Worm (Caenorhabditis elegans) whole organism, young adult: ENCODE results near the gene bath-41.

ENCODE experiments used
- B0019.2 ChIP-seq: fragments of 200-800 bp; sonication (Bioruptor generic); conservative IDR thresholded peaks from 2 replicates; pipeline ENCODE4 v1.3.6; 2022; ENCODE audit warnings: missing genetic modification reagents, missing genetic modification characterization, missing compliant biosample characterization
- B0035.1 ChIP-seq: sonication (generic microtip); optimal IDR thresholded peaks from 2 replicates; lab custom pipeline; 2016; ENCODE audit warnings: missing genetic modification characterization, mild to moderate bottlenecking, missing compliant biosample characterization, missing genotype, missing genetic modification reagents
- C06A6.2 ChIP-seq: fragments of 200-800 bp; sonication (Bioruptor generic); conservative IDR thresholded peaks from 2 replicates; pipeline ENCODE4 v1.3.6; 2022; ENCODE audit warnings: missing genetic modification characterization, missing compliant biosample characterization
- D2030.7 ChIP-seq: fragments of 200-800 bp; sonication (Bioruptor generic); IDR thresholded peaks from 2 replicates; pipeline ENCODE4 v1.3.6; 2022; ENCODE audit warnings: missing genetic modification reagents, missing genetic modification characterization, missing compliant biosample characterization
- F10E7.11 ChIP-seq: sonication (generic microtip); optimal IDR thresholded peaks from 2 replicates; lab custom pipeline; 2017; ENCODE audit warnings: mild to moderate bottlenecking, missing genetic modification characterization, moderate library complexity, missing compliant biosample characterization
- T26A5.8 ChIP-seq: sonication (generic microtip); optimal IDR thresholded peaks from 2 replicates; lab custom pipeline; 2016; ENCODE audit warnings: missing genetic modification characterization, missing compliant biosample characterization
- aptf-3 ChIP-seq: fragments of 200-800 bp; sonication (Bioruptor generic); IDR thresholded peaks from 2 replicates; pipeline ENCODE4 v1.3.6; 2022; ENCODE audit warnings: missing genetic modification characterization, missing compliant biosample characterization
- athp-1 ChIP-seq: sonication (generic microtip); optimal IDR thresholded peaks from 2 replicates; lab custom pipeline; 2017; ENCODE audit warnings: mild to moderate bottlenecking, missing genetic modification characterization, missing compliant biosample characterization
- bed-2 ChIP-seq: fragments of 200-800 bp; sonication (Bioruptor generic); IDR thresholded peaks from 2 replicates; pipeline ENCODE4 v1.3.6; 2022; ENCODE audit warnings: missing genetic modification reagents, missing genetic modification characterization, missing compliant biosample characterization
- cebp-2 ChIP-seq: fragments of 200-800 bp; sonication (Bioruptor generic); IDR thresholded peaks from 2 replicates; pipeline ENCODE4 v1.3.6; 2022; ENCODE audit warnings: missing genetic modification characterization, missing compliant biosample characterization
- ceh-40 ChIP-seq: fragments of 200-800 bp; sonication (Bioruptor generic); IDR thresholded peaks from 2 replicates; pipeline ENCODE4 v1.3.6; 2022; ENCODE audit warnings: missing genetic modification characterization, missing compliant biosample characterization
- chd-7 ChIP-seq: sonication (generic microtip); optimal IDR thresholded peaks from 2 replicates; lab custom pipeline; 2016; ENCODE audit warnings: mild to moderate bottlenecking, missing genetic modification characterization, moderate library complexity, missing compliant biosample characterization
- die-1 ChIP-seq: sonication (generic microtip); optimal IDR thresholded peaks from 2 replicates; lab custom pipeline; 2016; ENCODE audit warnings: missing genotype, mild to moderate bottlenecking, missing genetic modification characterization, missing compliant biosample characterization
- dpff-1 ChIP-seq: sonication (generic microtip); optimal IDR thresholded peaks from 2 replicates; lab custom pipeline; 2017; ENCODE audit warnings: mild to moderate bottlenecking, missing genetic modification characterization, missing compliant biosample characterization
- egl-18 ChIP-seq: fragments of 200-800 bp; sonication (Bioruptor generic); IDR thresholded peaks from 2 replicates; pipeline ENCODE4 v1.3.6; 2022; ENCODE audit warnings: missing genetic modification reagents, missing genetic modification characterization, missing compliant biosample characterization
- ekl-4 ChIP-seq: fragments of 200-800 bp; sonication (Bioruptor generic); IDR thresholded peaks from 2 replicates; pipeline ENCODE4 v1.3.6; 2022; ENCODE audit warnings: missing genetic modification reagents, missing genetic modification characterization, missing compliant biosample characterization
- fkh-3 ChIP-seq: sonication (generic microtip); optimal IDR thresholded peaks from 2 replicates; lab custom pipeline; 2016; ENCODE audit warnings: mild to moderate bottlenecking, missing genetic modification characterization, missing compliant biosample characterization
- hlh-26 ChIP-seq: fragments of 200-800 bp; sonication (Bioruptor generic); conservative IDR thresholded peaks from 2 replicates; pipeline ENCODE4 v1.3.6; 2022; ENCODE audit warnings: missing genetic modification reagents, missing genetic modification characterization, missing compliant biosample characterization
- hmg-20 ChIP-seq: fragments of 200-800 bp; sonication (Bioruptor generic); IDR thresholded peaks from 2 replicates; pipeline ENCODE4 v1.3.6; 2022; ENCODE audit warnings: missing genetic modification reagents, missing genetic modification characterization, missing compliant biosample characterization
- lin-26 ChIP-seq: fragments of 200-800 bp; sonication (Bioruptor generic); IDR thresholded peaks from 2 replicates; pipeline ENCODE4 v1.3.6; 2022; ENCODE audit warnings: missing genetic modification reagents, missing genetic modification characterization, missing compliant biosample characterization
- lin-35 ChIP-seq, 3 experiments: fragments of 150-350 bp in 2 of 3; sonication (generic microtip) in 1 of 3; optimal IDR thresholded peaks; 2 replicates each; lab custom pipeline; 2014 to 2018; ENCODE audit warnings: missing biosample characterization in 3 of 3, missing genetic modification characterization in 3 of 3, missing genetic modification reagents in 3 of 3
- lin-40 ChIP-seq: sonication (generic microtip); optimal IDR thresholded peaks from 2 replicates; lab custom pipeline; 2016; ENCODE audit warnings: missing genetic modification characterization, mild to moderate bottlenecking, missing compliant biosample characterization, missing genotype, missing genetic modification reagents
- madf-10 ChIP-seq: sonication (generic microtip); optimal IDR thresholded peaks from 2 replicates; lab custom pipeline; 2016; ENCODE audit warnings: mild to moderate bottlenecking, missing genetic modification characterization, missing compliant biosample characterization
- madf-6 ChIP-seq: fragments of 200-800 bp; sonication (Bioruptor generic); IDR thresholded peaks from 2 replicates; pipeline ENCODE4 v1.3.6; 2022; ENCODE audit warnings: missing genetic modification reagents, missing genetic modification characterization, missing compliant biosample characterization
- mcd-1 ChIP-seq: fragments of 200-800 bp; sonication (Bioruptor generic); IDR thresholded peaks from 2 replicates; pipeline ENCODE4 v1.3.6; 2022; ENCODE audit warnings: missing genetic modification reagents, missing genetic modification characterization, missing compliant biosample characterization
- mel-28 ChIP-seq: sonication (generic microtip); optimal IDR thresholded peaks from 2 replicates; lab custom pipeline; 2016; ENCODE audit warnings: borderline replicate concordance, mild to moderate bottlenecking, missing genetic modification characterization, missing compliant biosample characterization
- nfya-1 ChIP-seq: sonication (generic microtip); optimal IDR thresholded peaks from 2 replicates; lab custom pipeline; 2017; ENCODE audit warnings: antibody characterized with exemption, missing compliant biosample characterization, missing genetic modification characterization, borderline replicate concordance; ENCODE audit not compliant: insufficient read depth
- nfyb-1 ChIP-seq: fragments of 200-800 bp; sonication (Bioruptor generic); IDR thresholded peaks from 2 replicates; pipeline ENCODE4 v1.3.6; 2022; ENCODE audit warnings: missing genetic modification reagents, missing genetic modification characterization, missing compliant biosample characterization
- nhr-80 ChIP-seq: sonication (generic microtip); optimal IDR thresholded peaks from 2 replicates; lab custom pipeline; 2016; ENCODE audit warnings: missing genetic modification characterization, missing compliant biosample characterization
- pha-4 ChIP-seq: fragments of 150-350 bp; sonication (generic microtip); optimal IDR thresholded peaks from 2 replicates; lab custom pipeline; 2014; ENCODE audit warnings: missing biosample characterization, missing genetic modification reagents, missing genetic modification characterization
- repo-1 ChIP-seq: sonication (generic microtip); optimal IDR thresholded peaks from 2 replicates; lab custom pipeline; 2017; ENCODE audit warnings: mild to moderate bottlenecking, missing genetic modification characterization, missing compliant biosample characterization
- snpc-1.1 ChIP-seq: sonication (generic microtip); optimal IDR thresholded peaks from 2 replicates; lab custom pipeline; 2017; ENCODE audit warnings: missing genetic modification characterization, mild to moderate bottlenecking, missing compliant biosample characterization, antibody characterized with exemption, moderate library complexity, missing genotype, missing genetic modification reagents; ENCODE audit not compliant: insufficient read depth
- snpc-3.4 ChIP-seq: sonication (generic microtip); optimal IDR thresholded peaks from 2 replicates; lab custom pipeline; 2017; ENCODE audit warnings: missing genetic modification characterization, mild to moderate bottlenecking, missing compliant biosample characterization, antibody characterized with exemption, moderate library complexity, missing genotype, missing genetic modification reagents
- tbp1 ChIP-seq: fragments of 200-800 bp; sonication (Bioruptor generic); optimal IDR thresholded peaks from 2 replicates; lab custom pipeline; 2018; ENCODE audit warnings: mild to moderate bottlenecking, missing genetic modification characterization, missing compliant biosample characterization
- tbx-9 ChIP-seq: sonication (generic microtip); optimal IDR thresholded peaks from 2 replicates; lab custom pipeline; 2016; ENCODE audit warnings: borderline replicate concordance, missing genetic modification characterization, inconsistent platforms, missing compliant biosample characterization
- unc-62 ChIP-seq: fragments of 150-350 bp; optimal IDR thresholded peaks from 2 replicates; lab custom pipeline; 2014; ENCODE audit warnings: missing biosample characterization, missing genetic modification reagents, missing genetic modification characterization
- xnd-1 ChIP-seq: sonication (generic microtip); optimal IDR thresholded peaks from 2 replicates; lab custom pipeline; 2016; ENCODE audit warnings: missing genotype, missing genetic modification reagents, missing genetic modification characterization, missing compliant biosample characterization
- ztf-22 ChIP-seq: fragments of 200-800 bp; sonication (Bioruptor generic); optimal IDR thresholded peaks from 2 replicates; lab custom pipeline; 2018; ENCODE audit warnings: mild to moderate bottlenecking, missing genetic modification characterization, moderate library complexity, missing compliant biosample characterization
- ztf-25 ChIP-seq: fragments of 200-800 bp; sonication (Bioruptor generic); IDR thresholded peaks from 2 replicates; pipeline ENCODE4 v1.3.6; 2022; ENCODE audit warnings: missing genetic modification reagents, missing genetic modification characterization, missing compliant biosample characterization

bath-41 gene

ce11 chrIII:6693285-6693684 lies 28.8 kb downstream of the bath-41 start:
- TF ChIP-seq tbp1, result no peak
- peak; percentile 85 for TF ChIP-seq nhr-80
- TF ChIP-seq, all 124 proteins: peak for 1

DNA sequence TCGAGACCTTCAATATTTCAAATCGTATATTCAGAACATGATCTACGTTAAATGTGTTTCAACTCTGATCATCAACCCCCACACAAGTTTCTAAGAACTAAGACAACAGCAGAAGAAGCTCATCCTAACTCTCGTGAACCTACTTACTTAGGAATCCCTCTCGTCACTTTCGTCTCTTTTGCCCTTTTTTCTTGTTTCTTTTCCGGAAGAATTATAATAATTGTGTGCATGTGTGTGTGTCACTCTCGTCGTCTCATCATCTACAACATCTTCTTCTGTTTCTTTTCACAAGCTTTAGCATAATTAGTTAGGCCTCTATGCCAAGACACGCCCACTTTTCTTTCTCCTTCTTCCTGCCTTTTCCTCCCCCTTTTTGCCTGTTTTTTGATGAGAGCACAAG lies 31.6 kb downstream of the bath-41 start:
- no peak for TF ChIP-seq ztf-25 (GFP tag; lab: Robert Waterston, UW)
- no peak for TF ChIP-seq bed-2 (GFP tag; lab: Robert Waterston, UW)
- no peak for TF ChIP-seq lin-40 (tag; lab: Kevin White, UChicago)

DNA sequence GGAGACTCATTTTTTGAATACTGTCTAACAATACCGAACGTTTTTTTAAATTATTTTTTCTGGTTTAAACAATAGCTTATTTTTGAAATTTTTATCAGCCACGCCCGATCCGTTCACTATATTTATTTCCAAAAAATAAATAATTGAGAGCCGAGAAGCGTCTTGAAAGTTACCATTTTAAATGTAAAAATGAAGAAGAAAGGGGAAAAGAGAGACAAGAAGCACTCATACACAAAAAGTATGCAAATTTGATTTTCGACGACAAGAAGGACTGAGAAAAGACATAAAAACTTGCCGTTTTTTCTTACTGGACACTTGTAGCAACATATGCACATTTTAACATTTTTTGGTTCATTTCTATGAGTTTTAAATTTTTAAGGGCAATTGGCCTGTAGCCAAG lies 40.3 kb downstream of the bath-41 start:
- TF ChIP-seq cebp-2 (GFP tag; lab: Robert Waterston, UW) (no peak), lin-26 (no peak)
- TF ChIP-seq, all 124 proteins: peak for 0

- TF ChIP-seq B0019.2 (GFP tag; lab: Robert Waterston, UW) (no peak), repo-1 (no peak), die-1 (no peak), tbx-9 (tag; lab: Kevin White, UChicago) (no peak), cebp-2 (GFP tag; lab: Robert Waterston, UW) (no peak), D2030.7 (GFP tag; lab: Robert Waterston, UW) (no peak), ceh-40 (GFP tag; lab: Robert Waterston, UW) (no peak), dpff-1 (no peak), nfyb-1 (GFP tag; lab: Robert Waterston, UW) (no peak), C06A6.2 (no peak), hlh-26 (GFP tag; lab: Robert Waterston, UW) (no peak), xnd-1 (tag; lab: Kevin White, UChicago) (no peak), snpc-1.1 (tag; lab: Kevin White, UChicago) (no peak), ztf-22 (GFP tag; lab: Kevin White, UChicago) (no peak)
- TF ChIP-seq, all 124 proteins: peak for 0
These were observed 41.1 kb downstream of the bath-41 start for ce11 chrIII:6680963-6681362.

- TF ChIP-seq fkh-3 (tag; lab: Kevin White, UChicago), result no peak
- TF ChIP-seq hmg-20 (GFP tag; lab: Robert Waterston, UW), result no peak
- TF ChIP-seq lin-35 (GFP tag; optimal IDR thresholded peaks at IDR 0.05; lab: Kevin White, UChicago), result no peak
- TF ChIP-seq mel-28, result no peak
- TF ChIP-seq unc-62 (GFP tag; lab: Kevin White, UChicago), result no peak
- TF ChIP-seq madf-6 (GFP tag; lab: Robert Waterston, UW), result no peak
- no peak for TF ChIP-seq T26A5.8 (tag; lab: Kevin White, UChicago)
- TF ChIP-seq athp-1 (tag; lab: Kevin White, UChicago), result no peak
- no peak for TF ChIP-seq ekl-4
- no peak for TF ChIP-seq repo-1
- no peak for TF ChIP-seq madf-10 (tag; lab: Kevin White, UChicago)
- TF ChIP-seq egl-18 (GFP tag; lab: Robert Waterston, UW), result no peak
- no peak for TF ChIP-seq snpc-3.4 (tag; lab: Kevin White, UChicago)
These were observed 42.7 kb downstream of the bath-41 start for ce11 chrIII:6679323-6679722.

DNA sequence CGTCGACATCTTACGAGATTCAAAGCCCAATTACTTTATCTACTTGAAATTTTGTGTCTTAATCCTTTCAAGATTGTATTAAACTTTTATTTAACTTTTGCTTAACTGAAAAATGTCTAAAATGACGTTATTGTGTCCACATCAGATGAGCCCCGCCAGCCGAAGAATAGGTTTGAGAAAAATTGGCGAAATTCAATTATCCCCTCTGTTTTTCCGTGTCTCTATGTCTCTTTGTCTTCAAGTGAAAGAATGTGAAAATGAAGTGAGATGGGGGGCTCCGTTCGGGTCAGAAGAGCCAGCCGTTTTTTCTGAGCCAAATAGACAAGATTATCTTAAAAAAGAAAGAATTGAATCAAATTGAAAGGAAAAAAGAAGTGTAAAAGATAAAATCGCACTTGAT lies 44.8 kb downstream of the bath-41 start:
- TF ChIP-seq aptf-3 (GFP tag; lab: Robert Waterston, UW), result no peak
- no peak for TF ChIP-seq nfya-1
- no peak for TF ChIP-seq mcd-1 (GFP tag; lab: Robert Waterston, UW)
- TF ChIP-seq F10E7.11, result no peak
- TF ChIP-seq chd-7 (tag; lab: Kevin White, UChicago), result no peak
- no peak for TF ChIP-seq B0035.1 (tag; lab: Kevin White, UChicago)
- TF ChIP-seq pha-4 (tag; lab: Kevin White, UChicago), result no peak
- TF ChIP-seq ztf-25 (GFP tag; lab: Robert Waterston, UW), result no peak
